Fruit fly (Drosophila melanogaster) whole organism, embryonic: ENCODE results near the gene Cdc7.

Experiments
- B-H1 ChIP-seq: fragments of 200-800 bp; sonication (Bioruptor generic); IDR thresholded peaks from 3 replicates; pipeline ENCODE4 v1.3.6; 2022; ENCODE audit warnings: missing biosample characterization, missing genetic modification characterization
- CG1024 ChIP-seq: fragments of 200-800 bp; sonication (Bioruptor generic); IDR thresholded peaks from 2 replicates; pipeline ENCODE4 v1.3.6; 2022; ENCODE audit warnings: missing biosample characterization, missing genetic modification characterization
- CG10654 ChIP-seq: fragments of 200-800 bp; sonication (Bioruptor generic); optimal IDR thresholded peaks from 2 replicates; lab custom pipeline; 2016; ENCODE audit warnings: missing biosample characterization, missing genetic modification characterization
- CG11247 ChIP-seq: fragments of 200-800 bp; sonication (Bioruptor generic); IDR thresholded peaks from 2 replicates; pipeline ENCODE4 v1.3.6; 2022; ENCODE audit warnings: missing biosample characterization, missing genetic modification characterization
- CG13424 ChIP-seq: fragments of 200-800 bp; sonication (Bioruptor generic); optimal IDR thresholded peaks from 2 replicates; lab custom pipeline; 2019; ENCODE audit warnings: missing biosample characterization, mild to moderate bottlenecking, missing genetic modification characterization, moderate library complexity
- CG14860 ChIP-seq: fragments of 200-800 bp; sonication (Bioruptor generic); IDR thresholded peaks from 3 replicates; pipeline ENCODE4 v1.3.6; 2022; ENCODE audit warnings: missing biosample characterization, missing genetic modification characterization; ENCODE audit not compliant: partially characterized antibody
- CG15011 ChIP-seq: fragments of 200-800 bp; sonication (Bioruptor generic); optimal IDR thresholded peaks from 3 replicates; lab custom pipeline; 2018; ENCODE audit warnings: missing biosample characterization, mild to moderate bottlenecking, missing genetic modification characterization
- CG17612 ChIP-seq: fragments of 200-800 bp; sonication (Bioruptor generic); IDR thresholded peaks from 2 replicates; pipeline ENCODE4 v1.3.6; 2022; ENCODE audit warnings: missing biosample characterization, missing genetic modification characterization
- CG2875 ChIP-seq: fragments of 200-800 bp; sonication (Bioruptor generic); optimal IDR thresholded peaks from 2 replicates; lab custom pipeline; 2017; ENCODE audit warnings: missing biosample characterization, mild to moderate bottlenecking, missing genetic modification characterization, missing genetic modification reagents
- CG30431 ChIP-seq: fragments of 200-800 bp; sonication (Bioruptor generic); optimal IDR thresholded peaks from 2 replicates; lab custom pipeline; 2017; ENCODE audit warnings: missing biosample characterization, missing genetic modification characterization
- CG3065 ChIP-seq: fragments of 200-800 bp; sonication (Bioruptor generic); optimal IDR thresholded peaks from 2 replicates; lab custom pipeline; 2016; ENCODE audit warnings: missing biosample characterization, missing genetic modification characterization
- CG31441 ChIP-seq: fragments of 200-800 bp; sonication (Bioruptor generic); IDR thresholded peaks from 2 replicates; pipeline ENCODE4 v1.3.6; 2022; ENCODE audit warnings: missing biosample characterization, missing genetic modification characterization
- CG4360 ChIP-seq: fragments of 200-800 bp; sonication (Bioruptor generic); IDR thresholded peaks from 2 replicates; pipeline ENCODE4 v1.3.6; 2022; ENCODE audit warnings: missing biosample characterization, missing genetic modification characterization
- CG4617 ChIP-seq: fragments of 200-800 bp; sonication (Bioruptor generic); optimal IDR thresholded peaks from 3 replicates; lab custom pipeline; 2016; ENCODE audit warnings: missing biosample characterization, missing genetic modification characterization, borderline replicate concordance
- CG4820 ChIP-seq: fragments of 200-800 bp; sonication (Bioruptor generic); optimal IDR thresholded peaks from 3 replicates; lab custom pipeline; 2016; ENCODE audit warnings: missing biosample characterization, missing genetic modification characterization
- CG6765 ChIP-seq: fragments of 200-800 bp; sonication (Bioruptor generic); optimal IDR thresholded peaks from 3 replicates; lab custom pipeline; 2017; ENCODE audit warnings: missing biosample characterization, mild to moderate bottlenecking, missing genetic modification characterization
- CG7987 ChIP-seq: fragments of 200-800 bp; sonication (Bioruptor generic); optimal IDR thresholded peaks from 2 replicates; lab custom pipeline; 2018; ENCODE audit warnings: missing biosample characterization, mild to moderate bottlenecking, missing genetic modification characterization, moderate library complexity
- CG8281 ChIP-seq: fragments of 200-800 bp; sonication (Bioruptor generic); optimal IDR thresholded peaks from 2 replicates; lab custom pipeline; 2018; ENCODE audit warnings: missing biosample characterization, mild to moderate bottlenecking, missing genetic modification characterization, moderate library complexity
- CG8478 ChIP-seq: fragments of >200 bp; optimal IDR thresholded peaks from 2 replicates; lab custom pipeline; 2018
- CG8944 ChIP-seq: fragments of 200-800 bp; sonication (Bioruptor generic); optimal IDR thresholded peaks from 3 replicates; lab custom pipeline; 2016; ENCODE audit warnings: missing biosample characterization, missing genetic modification characterization
- CG9437 ChIP-seq: fragments of 200-800 bp; sonication (Bioruptor generic); optimal IDR thresholded peaks from 2 replicates; lab custom pipeline; 2018; ENCODE audit warnings: missing biosample characterization, mild to moderate bottlenecking, missing genetic modification characterization
- CHES-1-like ChIP-seq: fragments of 200-800 bp; sonication (Bioruptor generic); optimal IDR thresholded peaks from 2 replicates; lab custom pipeline; 2016; ENCODE audit warnings: missing biosample characterization, missing genetic modification characterization
- CTCF ChIP-seq: fragments of 200-800 bp; sonication (Bioruptor generic); optimal IDR thresholded peaks from 2 replicates; lab custom pipeline; 2017; ENCODE audit warnings: missing biosample characterization, mild to moderate bottlenecking, missing genetic modification characterization, moderate library complexity
- CoRest ChIP-seq: fragments of 200-800 bp; sonication (Bioruptor generic); optimal IDR thresholded peaks from 3 replicates; lab custom pipeline; 2018; ENCODE audit warnings: missing biosample characterization, mild to moderate bottlenecking, missing genetic modification characterization, moderate library complexity
- Dp ChIP-seq: fragments of 200-800 bp; sonication (Bioruptor generic); optimal IDR thresholded peaks from 2 replicates; lab custom pipeline; 2018; ENCODE audit warnings: missing biosample characterization, mild to moderate bottlenecking, missing genetic modification characterization, moderate library complexity
- Ets97D ChIP-seq: fragments of 200-800 bp; sonication (Bioruptor generic); optimal IDR thresholded peaks from 3 replicates; lab custom pipeline; 2016; ENCODE audit warnings: missing biosample characterization, missing genetic modification characterization
- Hmr ChIP-seq: fragments of 200-800 bp; sonication (Bioruptor generic); optimal IDR thresholded peaks from 3 replicates; lab custom pipeline; 2017; ENCODE audit warnings: mild to moderate bottlenecking, missing biosample characterization, missing genetic modification reagents, missing genetic modification characterization
- Hr78 ChIP-seq, 2 experiments: fragments of 200-800 bp in 1 of 2; fragments of >200 bp in 1 of 2; sonication (Bioruptor generic) in 1 of 2; optimal IDR thresholded peaks; 2 replicates each; lab custom pipeline; 2017 to 2019; ENCODE audit warnings: missing biosample characterization in 2 of 2, missing genetic modification characterization in 2 of 2, mild to moderate bottlenecking in 1 of 2, moderate library complexity in 1 of 2
- Kr ChIP-seq: fragments of 200-800 bp; sonication (Bioruptor generic); optimal IDR thresholded peaks from 2 replicates; lab custom pipeline; 2017; ENCODE audit warnings: missing biosample characterization, mild to moderate bottlenecking, missing genetic modification characterization
- Tbp ChIP-seq: fragments of >200 bp; optimal IDR thresholded peaks from 2 replicates; lab custom pipeline; 2018; ENCODE audit warnings: missing biosample characterization, missing genetic modification characterization
- ash1 ChIP-seq: fragments of 200-800 bp; sonication (Bioruptor generic); optimal IDR thresholded peaks from 2 replicates; lab custom pipeline; 2018; ENCODE audit warnings: missing biosample characterization, mild to moderate bottlenecking, missing genetic modification characterization
- bigmax ChIP-seq: fragments of 200-800 bp; sonication (Bioruptor generic); optimal IDR thresholded peaks from 2 replicates; lab custom pipeline; 2018; ENCODE audit warnings: missing biosample characterization, mild to moderate bottlenecking, missing genetic modification characterization
- bsh ChIP-seq, 2 experiments: fragments of 200-800 bp; sonication (Bioruptor generic); optimal IDR thresholded peaks; 2 replicates each; lab custom pipeline; 2017 to 2018; ENCODE audit warnings: mild to moderate bottlenecking in 2 of 2, missing biosample characterization in 2 of 2, missing genetic modification characterization in 2 of 2, moderate library complexity in 1 of 2
- btn ChIP-seq: fragments of 200-800 bp; sonication (Bioruptor generic); optimal IDR thresholded peaks from 2 replicates; lab custom pipeline; 2016; ENCODE audit warnings: missing biosample characterization, missing genetic modification characterization
- chm ChIP-seq: fragments of 200-800 bp; sonication (Bioruptor generic); IDR thresholded peaks from 2 replicates; pipeline ENCODE4 v1.3.6; 2022; ENCODE audit warnings: missing biosample characterization, missing genetic modification characterization
- dati ChIP-seq: fragments of 200-800 bp; sonication (Bioruptor generic); IDR thresholded peaks from 2 replicates; pipeline ENCODE4 v1.3.6; 2022; ENCODE audit warnings: missing biosample characterization, missing genetic modification characterization
- dysf ChIP-seq: fragments of 200-800 bp; sonication (Bioruptor generic); IDR thresholded peaks from 3 replicates; pipeline ENCODE4 v1.3.6; 2022; ENCODE audit warnings: missing biosample characterization, missing genetic modification characterization
- emc ChIP-seq: fragments of 200-800 bp; sonication (Bioruptor generic); optimal IDR thresholded peaks from 2 replicates; lab custom pipeline; 2016; ENCODE audit warnings: missing biosample characterization, missing genetic modification characterization
- ftz-f1 ChIP-seq: fragments of 200-800 bp; sonication (Bioruptor generic); optimal IDR thresholded peaks from 2 replicates; lab custom pipeline; 2016; ENCODE audit warnings: missing biosample characterization, missing genetic modification characterization
- kah ChIP-seq: fragments of 200-800 bp; sonication (Bioruptor generic); optimal IDR thresholded peaks from 2 replicates; lab custom pipeline; 2018; ENCODE audit warnings: missing biosample characterization, mild to moderate bottlenecking, missing genetic modification characterization
- lmd ChIP-seq: fragments of 200-800 bp; sonication (Bioruptor generic); IDR thresholded peaks from 2 replicates; pipeline ENCODE4 v1.3.6; 2022; ENCODE audit warnings: missing biosample characterization, missing genetic modification characterization
- pita ChIP-seq: fragments of 200-800 bp; sonication (Bioruptor generic); optimal IDR thresholded peaks from 2 replicates; lab custom pipeline; 2017; ENCODE audit warnings: missing biosample characterization, mild to moderate bottlenecking, missing genetic modification characterization
- row ChIP-seq: fragments of 200-800 bp; sonication (Bioruptor generic); IDR thresholded peaks from 3 replicates; pipeline ENCODE4 v1.3.6; 2022; ENCODE audit warnings: missing biosample characterization, missing genetic modification characterization
- run ChIP-seq: fragments of 200-800 bp; sonication (Bioruptor generic); optimal IDR thresholded peaks from 3 replicates; lab custom pipeline; 2018; ENCODE audit warnings: missing biosample characterization, mild to moderate bottlenecking, missing genetic modification characterization
- salm ChIP-seq: fragments of 200-800 bp; sonication (Bioruptor generic); optimal IDR thresholded peaks from 2 replicates; lab custom pipeline; 2018; ENCODE audit warnings: missing biosample characterization, mild to moderate bottlenecking, missing genetic modification characterization
- sim ChIP-seq: fragments of 200-800 bp; sonication (Bioruptor generic); IDR thresholded peaks from 2 replicates; pipeline ENCODE4 v1.3.6; 2022; ENCODE audit warnings: missing biosample characterization, missing genetic modification characterization
- so ChIP-seq: fragments of 200-800 bp; sonication (Bioruptor generic); IDR thresholded peaks from 3 replicates; pipeline ENCODE4 v1.3.6; 2022; ENCODE audit warnings: missing biosample characterization, missing genetic modification characterization
- sqz ChIP-seq: fragments of 200-800 bp; sonication (Bioruptor generic); optimal IDR thresholded peaks from 3 replicates; lab custom pipeline; 2018; ENCODE audit warnings: missing biosample characterization, mild to moderate bottlenecking, missing genetic modification characterization
- ssp ChIP-seq: fragments of 200-800 bp; sonication (Bioruptor generic); IDR thresholded peaks from 2 replicates; pipeline ENCODE4 v1.3.6; 2022; ENCODE audit warnings: missing biosample characterization, missing genetic modification characterization
- tin ChIP-seq: fragments of 200-800 bp; sonication (Bioruptor generic); optimal IDR thresholded peaks from 3 replicates; lab custom pipeline; 2016; ENCODE audit warnings: missing biosample characterization, missing genetic modification characterization
- twi ChIP-seq: fragments of 200-800 bp; optimal IDR thresholded peaks from 2 replicates; lab custom pipeline; 2019; ENCODE audit warnings: missing biosample characterization, mild to moderate bottlenecking, missing genetic modification characterization, moderate library complexity
- vnd ChIP-seq: fragments of 200-800 bp; sonication (Bioruptor generic); IDR thresholded peaks from 3 replicates; pipeline ENCODE4 v1.3.6; 2022; ENCODE audit warnings: missing biosample characterization, missing genetic modification characterization; ENCODE audit not compliant: partially characterized antibody

Cdc7 gene

dm6 chrX:6614266-6614665 is 40.1 kb upstream of the Cdc7 start (continued):
- TF ChIP-seq CG6765 (peak; percentile 18), CG9437 (GFP tag; lab: Kevin White, UChicago) (no peak), Tbp (no peak), Dp (GFP tag; lab: Kevin White, UChicago) (no peak), salm (peak; percentile 62), CG11247 (GFP tag; lab: Robert Waterston, UW) (no peak), CG15011 (GFP tag; lab: Kevin White, UChicago) (peak; percentile 55), CG4820 (no peak), bigmax (no peak), CG8478 (lab: Kevin White, UChicago) (no peak), tin (GFP tag; lab: Kevin White, UChicago) (no peak), chm (GFP tag; lab: Robert Waterston, UW) (peak; percentile 39; the same call in 1 of the 2 replicates), Kr (GFP tag; lab: Kevin White, UChicago) (peak; percentile 44), CG30431 (GFP tag; lab: Kevin White, UChicago) (no peak), CoRest (tag; lab: Kevin White, UChicago) (peak; percentile 7), CTCF (GFP tag; lab: Kevin White, UChicago) (no peak), CG2875 (peak; percentile 62), ssp (GFP tag; lab: Robert Waterston, UW) (no peak), CG8281 (tag; lab: Kevin White, UChicago) (peak; percentile 20), CG3065 (GFP tag; lab: Kevin White, UChicago) (peak; percentile 10), sqz (peak; percentile 37), twi (no peak), CG31441 (GFP tag; lab: Robert Waterston, UW) (peak; percentile 25; the same call in 1 of the 2 replicates), CG13424 (tag; lab: Kevin White, UChicago) (peak; percentile 32), emc (GFP tag; lab: Kevin White, UChicago) (no peak), CG4617 (no peak), sim (GFP tag; lab: Robert Waterston, UW) (no peak), vnd (GFP tag; lab: Robert Waterston, UW) (no peak), CG17612 (GFP tag; lab: Robert Waterston, UW) (no peak), btn (GFP tag; lab: Kevin White, UChicago) (peak; percentile 28), Hr78 (GFP tag; optimal IDR thresholded peaks at IDR 0.05; lab: Kevin White, UChicago) (peak in 1 of 2 experiments; percentile 62), so (GFP tag; lab: Robert Waterston, UW) (peak; percentile 38; the same call in 1 of the 3 replicates), bsh (GFP tag; optimal IDR thresholded peaks at IDR 0.05; lab: Kevin White, UChicago) (peak in 1 of 2 experiments; percentile 30), dysf (no peak; the same call in 2 of the 3 replicates), CG4360 (GFP tag; lab: Robert Waterston, UW) (no peak), Ets97D (GFP tag; lab: Kevin White, UChicago) (no peak), CG8944 (GFP tag; lab: Kevin White, UChicago) (no peak), CG1024 (GFP tag; lab: Robert Waterston, UW) (no peak), pita (GFP tag; lab: Kevin White, UChicago) (no peak), dati (GFP tag; lab: Robert Waterston, UW) (no peak), ftz-f1 (GFP tag; lab: Kevin White, UChicago) (no peak), CG14860 (GFP tag; lab: Robert Waterston, UW) (no peak), ash1 (GFP tag; lab: Kevin White, UChicago) (no peak), Hmr (GFP tag; lab: Kevin White, UChicago) (peak; percentile 55), CG10654 (GFP tag; lab: Kevin White, UChicago) (no peak), lmd (GFP tag; lab: Robert Waterston, UW) (no peak), row (GFP tag; lab: Robert Waterston, UW) (no peak), kah (GFP tag; lab: Kevin White, UChicago) (no peak), CHES-1-like (peak; percentile 18), B-H1 (GFP tag; lab: Robert Waterston, UW) (no peak; the same call in 2 of the 3 replicates), CG7987 (GFP tag; lab: Kevin White, UChicago) (peak; percentile 38), run (tag; lab: Kevin White, UChicago) (peak; percentile 20)
